Fruit fly (Drosophila melanogaster) Kc167 (cell line): Measurements from ENCODE around the gene CG46312.

Experiments used
- Myc ChIP-seq: fragments of >200 bp; optimal IDR thresholded peaks from 2 replicates; lab custom pipeline; 2017; ENCODE audit warnings: missing external identifiers
- Sin3A ChIP-seq: fragments of >200 bp; optimal IDR thresholded peaks from 2 replicates; lab custom pipeline; 2018; ENCODE audit warnings: missing external identifiers
- h ChIP-seq: fragments of >200 bp; optimal IDR thresholded peaks from 3 replicates; lab custom pipeline; 2018; ENCODE audit warnings: missing external identifiers
- insv ChIP-seq: fragments of >200 bp; optimal IDR thresholded peaks from 3 replicates; lab custom pipeline; 2018; ENCODE audit warnings: missing external identifiers
- psq ChIP-seq: fragments of >200 bp; optimal IDR thresholded peaks from 2 replicates; lab custom pipeline; 2017; ENCODE audit warnings: missing external identifiers
- ttk ChIP-seq: sonication (Bioruptor generic); optimal IDR thresholded peaks from 2 replicates; lab custom pipeline; 2017; ENCODE audit warnings: missing external identifiers

The CG46312 gene

dm6 chrX:15991618-15992526 lies at the start of gene CG46312, which contains the start of the genes eIF5 and exd:
Gene CG46312 (minus strand): TSS chrX:15991974.
Gene eIF5 (minus strand): TSS chrX:15991974.
Gene exd (plus strand): TSS chrX:15992468.
- TF ChIP-seq h (lab: Kevin White, UChicago), result no peak
- no peak for TF ChIP-seq Sin3A (lab: Kevin White, UChicago)
- no peak for TF ChIP-seq ttk
- TF ChIP-seq Myc, result no peak
- TF ChIP-seq psq (lab: Kevin White, UChicago), result no peak
- TF ChIP-seq insv (lab: Kevin White, UChicago), result no peak

- no peak for TF ChIP-seq insv (lab: Kevin White, UChicago)
- no peak for TF ChIP-seq Sin3A (lab: Kevin White, UChicago)
- TF ChIP-seq h (lab: Kevin White, UChicago), result no peak
- TF ChIP-seq Myc, result no peak
- TF ChIP-seq ttk, result no peak
Measured at dm6 chrX:16008814-16009213, 17.0 kb upstream of the CG46312 start, which contains the start of gene Muc14A. Gene Muc14A (plus strand): TSS chrX:16009114.

dm6 chrX:16005551-16006197 lies 13.9 kb upstream of the CG46312 start, which contains the start of the genes vap and CG12698:
Gene vap (minus strand): TSS chrX:16005812.
Gene CG12698 (plus strand): TSS chrX:16006147.
- TF ChIP-seq insv (lab: Kevin White, UChicago) (no peak), ttk (no peak), Myc (no peak), Sin3A (lab: Kevin White, UChicago) (no peak)

- TF ChIP-seq insv (lab: Kevin White, UChicago), result no peak
- TF ChIP-seq h (lab: Kevin White, UChicago), result no peak
- TF ChIP-seq Sin3A (lab: Kevin White, UChicago), result no peak
- TF ChIP-seq Myc, result no peak
- TF ChIP-seq ttk, result no peak
- TF ChIP-seq psq (lab: Kevin White, UChicago), result no peak
Measured at dm6 chrX:16005066-16005465, 13.3 kb upstream of the CG46312 start.

- TF ChIP-seq Myc, result no peak
- no peak for TF ChIP-seq ttk
- no peak for TF ChIP-seq h (lab: Kevin White, UChicago)
Measured at dm6 chrX:15996831-15997230, 5.1 kb upstream of the CG46312 start, which contains the start of gene CG8939. Gene CG8939 (plus strand): TSS chrX:15997016.

- TF ChIP-seq Sin3A (lab: Kevin White, UChicago) (no peak), ttk (no peak), psq (lab: Kevin White, UChicago) (no peak), h (lab: Kevin White, UChicago) (no peak), Myc (no peak), insv (lab: Kevin White, UChicago) (no peak)
Measured at dm6 chrX:15992527-15992897, 738 bp upstream of the CG46312 start.

- no peak for TF ChIP-seq h (lab: Kevin White, UChicago)
- TF ChIP-seq Sin3A (lab: Kevin White, UChicago), result no peak
- TF ChIP-seq Myc, result no peak
- TF ChIP-seq insv (lab: Kevin White, UChicago), result no peak
- no peak for TF ChIP-seq psq (lab: Kevin White, UChicago)
- no peak for TF ChIP-seq ttk
Measured at dm6 chrX:15989631-15990030, 2.1 kb downstream of the CG46312 start.

dm6 chrX:15986654-15987053 lies 5.1 kb downstream of the CG46312 start, which contains the start of gene ND-20:
Gene ND-20 (minus strand): TSS chrX:15986808.
- TF ChIP-seq ttk (no peak), insv (lab: Kevin White, UChicago) (no peak), Myc (no peak), psq (lab: Kevin White, UChicago) (no peak), Sin3A (lab: Kevin White, UChicago) (no peak), h (lab: Kevin White, UChicago) (no peak)

- TF ChIP-seq Myc (no peak), h (lab: Kevin White, UChicago) (no peak), Sin3A (lab: Kevin White, UChicago) (no peak), psq (lab: Kevin White, UChicago) (no peak), insv (lab: Kevin White, UChicago) (no peak), ttk (no peak)
Measured at dm6 chrX:15983501-15983900, 8.3 kb downstream of the CG46312 start, which contains the start of gene Slc25A46a. Gene Slc25A46a (plus strand): TSS chrX:15983772.

dm6 chrX:15982844-15983243 lies 8.9 kb downstream of the CG46312 start, which contains the start of gene Cep164:
Gene Cep164 (minus strand): TSS chrX:15982944.
- TF ChIP-seq h (lab: Kevin White, UChicago) (no peak), psq (lab: Kevin White, UChicago) (no peak), ttk (no peak), insv (lab: Kevin White, UChicago) (no peak), Sin3A (lab: Kevin White, UChicago) (no peak), Myc (no peak)

dm6 chrX:15976568-15976967 lies 15.2 kb downstream of the CG46312 start, which contains the start of gene CG42766:
Gene CG42766 (plus strand): TSS chrX:15976868.
- no peak for TF ChIP-seq Myc
- TF ChIP-seq h (lab: Kevin White, UChicago), result no peak
- no peak for TF ChIP-seq insv (lab: Kevin White, UChicago)
- no peak for TF ChIP-seq psq (lab: Kevin White, UChicago)
- no peak for TF ChIP-seq Sin3A (lab: Kevin White, UChicago)
- no peak for TF ChIP-seq ttk

dm6 chrX:15974125-15974524 lies 17.6 kb downstream of the CG46312 start, which contains the start of gene Or13a:
Gene Or13a (plus strand): TSS chrX:15974425.
- TF ChIP-seq Sin3A (lab: Kevin White, UChicago) (no peak), Myc (no peak), ttk (no peak), h (lab: Kevin White, UChicago) (no peak), insv (lab: Kevin White, UChicago) (no peak), psq (lab: Kevin White, UChicago) (no peak)
